ENCODE assay signal across 7 worm cellular contexts in genomic region chrIV:14620543-14620942, ce11.
A peak's percentile ranks its signal among the peaks of the same experiment; 100 is the strongest.
TF ChIP-seq lines count a peak whose summit lies in the region.

No protein-coding gene starts in this region.

TF ChIP-seq in whole organism, L1 larva, 84 proteins besides CTCF, POLR2A, EP300 and RAD21 (continues in another document):
- TF ChIP-seq nhr-71 (tag; optimal IDR thresholded peaks at IDR 0.05; lab: Kevin White, UChicago) (peak; percentile 78), dpl-1 (GFP tag; optimal IDR thresholded peaks at IDR 0.05; lab: Kevin White, UChicago) (peak in 1 of 3 experiments; percentile 2), unc-86 (tag; optimal IDR thresholded peaks at IDR 0.05; lab: Kevin White, UChicago) (peak; percentile 29), rnt-1 (tag; optimal IDR thresholded peaks at IDR 0.05; lab: Kevin White, UChicago) (peak; percentile 23), xbp-1 (tag; optimal IDR thresholded peaks at IDR 0.05; lab: Kevin White, UChicago) (peak; percentile 20), snu-23 (GFP tag; optimal IDR thresholded peaks at IDR 0.05; lab: Kevin White, UChicago) (peak; percentile 63), mep-1 (tag; optimal IDR thresholded peaks at IDR 0.05; lab: Kevin White, UChicago) (peak; percentile 46), skn-1 (tag; optimal IDR thresholded peaks at IDR 0.05; lab: Kevin White, UChicago) (peak; percentile 49), tbx-2 (tag; optimal IDR thresholded peaks at IDR 0.05; lab: Kevin White, UChicago) (peak; percentile 29), nhr-47 (tag; optimal IDR thresholded peaks at IDR 0.05; lab: Kevin White, UChicago) (peak; percentile 38), nhr-20 (tag; optimal IDR thresholded peaks at IDR 0.05; lab: Kevin White, UChicago) (peak; percentile 57), nhr-77 (tag; optimal IDR thresholded peaks at IDR 0.05; lab: Kevin White, UChicago) (peak; percentile 33), jun-1 (tag; optimal IDR thresholded peaks at IDR 0.05; lab: Kevin White, UChicago) (peak; percentile 59)

TF ChIP-seq in whole organism, L2 larva, 48 proteins besides CTCF, POLR2A, EP300 and RAD21 (continues in another document):
- TF ChIP-seq R02D3.7 (tag; optimal IDR thresholded peaks at IDR 0.05; lab: Kevin White, UChicago): no peak
- TF ChIP-seq ama-1 (optimal IDR thresholded peaks at IDR 0.05; lab: Kevin White, UChicago): no peak
- no peak for TF ChIP-seq nhr-11 (tag; optimal IDR thresholded peaks at IDR 0.05; lab: Kevin White, UChicago)
- TF ChIP-seq skn-1 (tag; optimal IDR thresholded peaks at IDR 0.05; lab: Kevin White, UChicago): no peak
- peak; percentile 53 for TF ChIP-seq nhr-21 (tag; optimal IDR thresholded peaks at IDR 0.05; lab: Kevin White, UChicago)
- no peak for TF ChIP-seq nhr-12 (tag; optimal IDR thresholded peaks at IDR 0.05; lab: Kevin White, UChicago)
- no peak for TF ChIP-seq ZK546.5 (tag; optimal IDR thresholded peaks at IDR 0.05; lab: Kevin White, UChicago)
- TF ChIP-seq zag-1 (tag; optimal IDR thresholded peaks at IDR 0.05; lab: Kevin White, UChicago): peak; percentile 15
- TF ChIP-seq sem-4 (tag; optimal IDR thresholded peaks at IDR 0.05; lab: Kevin White, UChicago): no peak
- no peak for TF ChIP-seq ceh-16 (tag; optimal IDR thresholded peaks at IDR 0.05; lab: Kevin White, UChicago)
- TF ChIP-seq snpc-4 (tag; optimal IDR thresholded peaks at IDR 0.05; lab: Kevin White, UChicago): peak; percentile 37
- TF ChIP-seq crh-2 (tag; optimal IDR thresholded peaks at IDR 0.05; lab: Kevin White, UChicago): peak; percentile 81
- no peak for TF ChIP-seq nhr-10 (tag; optimal IDR thresholded peaks at IDR 0.05; lab: Kevin White, UChicago)
- TF ChIP-seq ztf-4 (tag; optimal IDR thresholded peaks at IDR 0.05; lab: Kevin White, UChicago): no peak

TF ChIP-seq in whole organism, L3 larva, 47 proteins besides CTCF, POLR2A, EP300 and RAD21 (continues in another document):
- TF ChIP-seq pqm-1 (tag; optimal IDR thresholded peaks at IDR 0.05; lab: Kevin White, UChicago) (peak; percentile 74), R02D3.7 (tag; optimal IDR thresholded peaks at IDR 0.05; lab: Kevin White, UChicago) (no peak), hmg-11 (tag; optimal IDR thresholded peaks at IDR 0.05; lab: Kevin White, UChicago) (peak; percentile 28), nhr-237 (tag; optimal IDR thresholded peaks at IDR 0.05; lab: Kevin White, UChicago) (no peak), zag-1 (tag; optimal IDR thresholded peaks at IDR 0.05; lab: Kevin White, UChicago) (no peak), nfya-1 (tag; optimal IDR thresholded peaks at IDR 0.05; lab: Kevin White, UChicago; ENCODE audit: insufficient read depth) (peak; percentile 82), nhr-12 (tag; optimal IDR thresholded peaks at IDR 0.05; lab: Kevin White, UChicago) (no peak), unc-39 (tag; optimal IDR thresholded peaks at IDR 0.05; lab: Kevin White, UChicago) (no peak), ZK546.5 (tag; optimal IDR thresholded peaks at IDR 0.05; lab: Kevin White, UChicago) (no peak), elt-1 (tag; optimal IDR thresholded peaks at IDR 0.05; lab: Kevin White, UChicago) (no peak), nhr-77 (tag; optimal IDR thresholded peaks at IDR 0.05; lab: Kevin White, UChicago) (no peak), skn-1 (tag; optimal IDR thresholded peaks at IDR 0.05; lab: Kevin White, UChicago) (peak; percentile 57), lsy-12 (tag; optimal IDR thresholded peaks at IDR 0.05; lab: Kevin White, UChicago) (no peak), ama-1 (optimal IDR thresholded peaks at IDR 0.05; lab: Kevin White, UChicago) (peak; percentile 27)

TF ChIP-seq in whole organism, L4 larva, 104 proteins besides CTCF, POLR2A, EP300 and RAD21 (continues in another document):
- no peak for TF ChIP-seq gei-8 (GFP tag; optimal IDR thresholded peaks at IDR 0.05; lab: Kevin White, UChicago)
- peak; percentile 51 for TF ChIP-seq mep-1 (tag; optimal IDR thresholded peaks at IDR 0.05; lab: Kevin White, UChicago)
- no peak for TF ChIP-seq ceh-82 (tag; optimal IDR thresholded peaks at IDR 0.05; lab: Kevin White, UChicago)
- TF ChIP-seq T26A8.4 (GFP tag; IDR thresholded peaks at IDR 0.05; lab: Robert Waterston, UW): no peak
- no peak for TF ChIP-seq mdt-29 (GFP tag; IDR thresholded peaks at IDR 0.05; lab: Robert Waterston, UW)
- TF ChIP-seq duxl-1 (tag; optimal IDR thresholded peaks at IDR 0.05; lab: Kevin White, UChicago; ENCODE audit: poor library complexity): no peak
- no peak for TF ChIP-seq dmd-9 (GFP tag; IDR thresholded peaks at IDR 0.05; lab: Robert Waterston, UW)
- peak; percentile 51 for TF ChIP-seq rbr-2 (tag; optimal IDR thresholded peaks at IDR 0.05; lab: Kevin White, UChicago)
- TF ChIP-seq madf-5 (GFP tag; IDR thresholded peaks at IDR 0.05; lab: Robert Waterston, UW): no peak
- TF ChIP-seq lin-39 (tag; optimal IDR thresholded peaks at IDR 0.05; lab: Kevin White, UChicago): no peak
- no peak for TF ChIP-seq R02D3.7 (tag; optimal IDR thresholded peaks at IDR 0.05; lab: Kevin White, UChicago)
- TF ChIP-seq dmd-6 (GFP tag; IDR thresholded peaks at IDR 0.05; lab: Robert Waterston, UW): peak; percentile 49
- TF ChIP-seq nhr-6 (tag; optimal IDR thresholded peaks at IDR 0.05; lab: Kevin White, UChicago): peak; percentile 11
- no peak for TF ChIP-seq F49E8.2 (tag; optimal IDR thresholded peaks at IDR 0.05; lab: Kevin White, UChicago; ENCODE audit: borderline replicate concordance)
- peak; percentile 87 for TF ChIP-seq aha-1 (tag; lab: Kevin White, UChicago)

TF ChIP-seq in whole organism, late embryonic, 69 proteins besides CTCF, POLR2A, EP300 and RAD21:
- TF ChIP-seq nfya-1 (tag; optimal IDR thresholded peaks at IDR 0.05; lab: Kevin White, UChicago) (peak; percentile 33), ceh-34 (tag; optimal IDR thresholded peaks at IDR 0.05; lab: Kevin White, UChicago) (peak; percentile 26), syd-9 (tag; optimal IDR thresholded peaks at IDR 0.05; lab: Kevin White, UChicago) (peak; percentile 3), ets-4 (tag; optimal IDR thresholded peaks at IDR 0.05; lab: Kevin White, UChicago) (no peak), K09A11.1 (tag; optimal IDR thresholded peaks at IDR 0.05; lab: Kevin White, UChicago; ENCODE audit: insufficient read depth) (peak; percentile 12), ceh-19 (GFP tag; optimal IDR thresholded peaks at IDR 0.05; lab: Kevin White, UChicago) (peak; percentile 52), ceh-31 (tag; optimal IDR thresholded peaks at IDR 0.05; lab: Kevin White, UChicago) (peak; percentile 48), ceh-30 (tag; optimal IDR thresholded peaks at IDR 0.05; lab: Kevin White, UChicago) (no peak), ceh-18 (tag; optimal IDR thresholded peaks at IDR 0.05; lab: Kevin White, UChicago) (peak; percentile 28), sox-4 (tag; optimal IDR thresholded peaks at IDR 0.05; lab: Kevin White, UChicago) (no peak), madf-2 (tag; optimal IDR thresholded peaks at IDR 0.05; lab: Kevin White, UChicago) (no peak)

TF ChIP-seq in whole organism, mixed stage, embryonic, 35 proteins besides CTCF, POLR2A, EP300 and RAD21:
- peak; percentile 16 for TF ChIP-seq lin-32 (GFP tag; optimal IDR thresholded peaks at IDR 0.05; lab: Kevin White, UChicago)
- TF ChIP-seq mep-1 (tag; optimal IDR thresholded peaks at IDR 0.05; lab: Kevin White, UChicago): peak; percentile 52
- TF ChIP-seq bed-3 (GFP tag; optimal IDR thresholded peaks at IDR 0.05; lab: Kevin White, UChicago): no peak
- TF ChIP-seq ztf-11 (tag; optimal IDR thresholded peaks at IDR 0.05; lab: Kevin White, UChicago): no peak
- TF ChIP-seq ces-1 (GFP tag; optimal IDR thresholded peaks at IDR 0.05; lab: Kevin White, UChicago): peak; percentile 34
- TF ChIP-seq sptf-1 (tag; optimal IDR thresholded peaks at IDR 0.05; lab: Kevin White, UChicago): peak; percentile 50
- TF ChIP-seq unc-120 (tag; optimal IDR thresholded peaks at IDR 0.05; lab: Kevin White, UChicago; ENCODE audit: poor library complexity, severe bottlenecking): peak; percentile 12

TF ChIP-seq in whole organism, young adult, 124 proteins besides CTCF, POLR2A, EP300 and RAD21:
- TF ChIP-seq nhr-80 (tag; optimal IDR thresholded peaks at IDR 0.05; lab: Kevin White, UChicago) (peak; percentile 11), hmg-1.2 (GFP tag; IDR thresholded peaks at IDR 0.05; lab: Robert Waterston, UW) (peak; percentile 65; the same call in 1 of the 2 replicates), egrh-3 (GFP tag; IDR thresholded peaks at IDR 0.05; lab: Robert Waterston, UW) (0 out of 2 replicates have a peak, but pooled peaks have one; percentile 20), tlf-1 (GFP tag; optimal IDR thresholded peaks at IDR 0.05; lab: Kevin White, UChicago) (no peak), T26A5.8 (tag; optimal IDR thresholded peaks at IDR 0.05; lab: Kevin White, UChicago) (peak; percentile 25), pha-4 (tag; optimal IDR thresholded peaks at IDR 0.05; lab: Kevin White, UChicago) (peak; percentile 10), cebp-1 (GFP tag; IDR thresholded peaks at IDR 0.05; lab: Robert Waterston, UW) (no peak), cebp-1 (tag; optimal IDR thresholded peaks at IDR 0.05; lab: Kevin White, UChicago) (peak; percentile 68), F57A8.1 (GFP tag; optimal IDR thresholded peaks at IDR 0.05; lab: Kevin White, UChicago) (no peak), K12H6.12 (tag; optimal IDR thresholded peaks at IDR 0.05; lab: Kevin White, UChicago) (peak; percentile 43), F23B12.7 (tag; optimal IDR thresholded peaks at IDR 0.05; lab: Kevin White, UChicago; ENCODE audit: insufficient read depth) (no peak), lin-35 (GFP tag; optimal IDR thresholded peaks at IDR 0.05; lab: Kevin White, UChicago) (peak in 1 of 3 experiments; percentile 51), nhr-90 (tag; optimal IDR thresholded peaks at IDR 0.05; lab: Kevin White, UChicago) (no peak), ceh-27 (GFP tag; optimal IDR thresholded peaks at IDR 0.05; lab: Kevin White, UChicago) (peak; percentile 12), zfh-2 (GFP tag; conservative IDR thresholded peaks at IDR 0.05; lab: Robert Waterston, UW) (peak; percentile 44; the same call in 1 of the 2 replicates), snpc-4 (GFP tag; optimal IDR thresholded peaks at IDR 0.05; lab: Kevin White, UChicago) (no peak), snpc-4 (tag; optimal IDR thresholded peaks at IDR 0.05; lab: Kevin White, UChicago) (peak in 1 of 4 experiments; percentile 28)
